Worm (Caenorhabditis elegans) whole organism, midembryonic: ENCODE results near the gene cyp-25A4.
"Not testable (repeated sequence)": the region's sequence is repeated elsewhere in the genome, so short reads cannot be mapped to it uniquely, and the experiment has no call there.

Experiments used
- cog-1 ChIP-seq: sonication (generic microtip); optimal IDR thresholded peaks from 2 replicates; lab custom pipeline; 2016; ENCODE audit warnings: missing genetic modification characterization, missing compliant biosample characterization
- med-1 ChIP-seq: sonication (generic microtip); optimal IDR thresholded peaks from 2 replicates; lab custom pipeline; 2017; ENCODE audit warnings: missing genetic modification characterization, mild to moderate bottlenecking, missing compliant biosample characterization, antibody characterized with exemption, missing genetic modification reagents; ENCODE audit not compliant: insufficient read depth
- ref-1 ChIP-seq: fragments of 200-800 bp; sonication (Bioruptor generic); conservative IDR thresholded peaks from 2 replicates; pipeline ENCODE4 v1.3.6; 2022; ENCODE audit warnings: missing genetic modification reagents, missing genetic modification characterization, missing compliant biosample characterization
- tab-1 ChIP-seq: fragments of 200-800 bp; sonication (Bioruptor generic); IDR thresholded peaks from 2 replicates; pipeline ENCODE4 v1.3.6; 2022; ENCODE audit warnings: missing genetic modification characterization, missing compliant biosample characterization
- ztf-23 ChIP-seq: fragments of 200-800 bp; sonication (Bioruptor generic); IDR thresholded peaks from 2 replicates; pipeline ENCODE4 v1.3.6; 2022; ENCODE audit warnings: missing genetic modification reagents, missing genetic modification characterization, missing compliant biosample characterization
- ztf-29 ChIP-seq: fragments of 200-800 bp; sonication (Bioruptor generic); IDR thresholded peaks from 2 replicates; pipeline ENCODE4 v1.3.6; 2022; ENCODE audit warnings: missing genetic modification reagents, missing genetic modification characterization, missing compliant biosample characterization

- peak; percentile 85 for TF ChIP-seq ztf-23 (GFP tag; lab: Robert Waterston, UW)
- TF ChIP-seq med-1 (GFP tag; lab: Kevin White, UChicago); ztf-29 (GFP tag; lab: Robert Waterston, UW); ref-1 (GFP tag; lab: Robert Waterston, UW); tab-1; cog-1: not testable (repeated sequence)
Measured at ce11 chrIII:3854868-3855267, 3.0 kb upstream of the cyp-25A4 start.
